Fruit fly (Drosophila melanogaster): ENCODE data around the gene Vps4.

The Vps4 gene

DNA sequence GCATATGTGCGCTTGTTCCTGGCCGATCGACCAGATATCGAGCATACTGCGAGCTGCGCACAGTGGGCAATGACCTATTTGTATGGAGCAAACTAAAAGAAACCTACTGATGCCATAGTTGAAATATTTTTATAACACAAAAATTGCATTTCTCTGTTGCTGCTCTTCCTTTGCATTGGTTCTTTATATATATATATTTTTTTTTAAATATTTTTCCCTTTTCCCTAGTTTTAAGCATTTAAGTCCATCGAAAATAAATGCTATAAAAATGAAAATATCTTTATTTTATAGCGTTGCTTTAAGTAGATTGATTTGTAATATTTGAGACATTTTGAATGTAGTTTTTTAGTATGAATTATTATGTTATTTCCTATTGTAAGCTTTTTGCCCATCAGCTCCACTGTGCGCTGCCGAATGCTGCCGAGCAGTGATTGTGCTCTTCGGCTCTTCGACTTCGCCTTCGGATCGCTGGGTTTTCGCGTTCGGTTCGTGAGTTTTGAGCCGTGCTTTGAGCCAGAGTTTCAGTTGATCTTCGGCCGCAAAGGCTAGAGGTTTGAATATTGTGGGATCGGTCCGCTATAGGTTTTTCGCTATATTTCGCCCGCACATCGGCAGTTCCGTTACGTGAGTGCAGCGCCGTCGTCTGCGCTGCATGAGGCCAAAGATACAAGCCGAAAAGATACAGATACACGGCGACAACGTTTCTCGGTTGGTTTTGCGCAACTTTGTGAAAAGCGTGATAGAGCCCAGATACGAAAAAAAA, 3.6 kb downstream of the Vps4 start, which contains the start of gene CG6847:
Gene CG6847, plus strand, starts transcription at position 522 of the 763 bp plus-strand sequence.
- TF ChIP-seq CG11762 (GFP tag; optimal IDR thresholded peaks at IDR 0.05; ENCODE audit: insufficient read depth) (peak; percentile 48), dsx (GFP tag; optimal IDR thresholded peaks at IDR 0.05; ENCODE audit: poor library complexity, severe bottlenecking) (peak; percentile 65), achi (GFP tag; optimal IDR thresholded peaks at IDR 0.05) (peak; percentile 85), Ets96B (tag; optimal IDR thresholded peaks at IDR 0.05) (peak; percentile 36), eg (GFP tag; IDR thresholded peaks at IDR 0.05) (peak; percentile 73), dac (GFP tag; optimal IDR thresholded peaks at IDR 0.05) (peak; percentile 35), salr (GFP tag; optimal IDR thresholded peaks at IDR 0.05) (peak in 1 of 2 experiments; percentile 81), Sox14 (GFP tag; optimal IDR thresholded peaks at IDR 0.05) (peak; percentile 58), CG3919 (GFP tag; optimal IDR thresholded peaks at IDR 0.05) (peak; percentile 50), net (GFP tag; optimal IDR thresholded peaks at IDR 0.05) (peak; percentile 78), CG8632 (GFP tag; optimal IDR thresholded peaks at IDR 0.05) (peak; percentile 88), acj6 (GFP tag; optimal IDR thresholded peaks at IDR 0.05) (peak; percentile 67), Gug (GFP tag; IDR thresholded peaks at IDR 0.05) (peak; percentile 59), CG10631 (GFP tag; optimal IDR thresholded peaks at IDR 0.05) (peak; percentile 75), CG6854 (GFP tag; optimal IDR thresholded peaks at IDR 0.05) (no peak), CG34406 (GFP tag; optimal IDR thresholded peaks at IDR 0.05) (peak; percentile 84), pdm3 (GFP tag; optimal IDR thresholded peaks at IDR 0.05) (peak; percentile 62), OdsH (GFP tag; optimal IDR thresholded peaks at IDR 0.05) (peak; percentile 86), CG11902 (GFP tag; optimal IDR thresholded peaks at IDR 0.05) (peak; percentile 27), CG9139 (GFP tag; optimal IDR thresholded peaks at IDR 0.05) (peak; percentile 32), Sox102F (GFP tag; optimal IDR thresholded peaks at IDR 0.05) (peak; percentile 66), Eip93F (GFP tag; optimal IDR thresholded peaks at IDR 0.05) (no peak), Met (GFP tag; optimal IDR thresholded peaks at IDR 0.05) (peak; percentile 66), CG6276 (GFP tag; optimal IDR thresholded peaks at IDR 0.05) (peak; percentile 80), CG7368 (GFP tag; optimal IDR thresholded peaks at IDR 0.05) (no peak), esn (GFP tag; optimal IDR thresholded peaks at IDR 0.05) (peak; percentile 82), Hr38 (GFP tag; optimal IDR thresholded peaks at IDR 0.05) (no peak), CG8319 (GFP tag; optimal IDR thresholded peaks at IDR 0.05) (peak; percentile 21), CG32006 (GFP tag; optimal IDR thresholded peaks at IDR 0.05) (peak; percentile 94), spab (GFP tag; optimal IDR thresholded peaks at IDR 0.05) (peak; percentile 54), Hr4 (GFP tag; optimal IDR thresholded peaks at IDR 0.05) (peak; percentile 76), CG16779 (tag; optimal IDR thresholded peaks at IDR 0.05) (peak; percentile 45), vri (GFP tag; optimal IDR thresholded peaks at IDR 0.05) (peak; percentile 23), Ets21C (GFP tag; optimal IDR thresholded peaks at IDR 0.05) (no peak), lz (GFP tag; optimal IDR thresholded peaks at IDR 0.05) (peak; percentile 69), CG10669 (GFP tag; optimal IDR thresholded peaks at IDR 0.05) (peak; percentile 32), Eip75B (GFP tag; optimal IDR thresholded peaks at IDR 0.05) (peak; percentile 72), CG1621 (tag; optimal IDR thresholded peaks at IDR 0.05) (no peak), ss (GFP tag; optimal IDR thresholded peaks at IDR 0.05) (peak; percentile 70 to 82), Sox15 (GFP tag; optimal IDR thresholded peaks at IDR 0.05) (peak; percentile 55), fd59A (GFP tag; optimal IDR thresholded peaks at IDR 0.05) (peak; percentile 50), cyc (GFP tag; optimal IDR thresholded peaks at IDR 0.05) (peak; percentile 58), Smox (GFP tag; optimal IDR thresholded peaks at IDR 0.05) (peak; percentile 59), CG31627 (GFP tag; optimal IDR thresholded peaks at IDR 0.05) (peak; percentile 42), CG11294 (GFP tag; IDR thresholded peaks at IDR 0.05) (peak; percentile 19; the same call in 1 of the 2 replicates), Lpt (GFP tag; optimal IDR thresholded peaks at IDR 0.05) (peak; percentile 65), CG6792 (GFP tag; optimal IDR thresholded peaks at IDR 0.05) (peak; percentile 77), fkh (GFP tag; optimal IDR thresholded peaks at IDR 0.05) (peak; percentile 4), topi (GFP tag; optimal IDR thresholded peaks at IDR 0.05) (peak; percentile 72), fd85E (GFP tag; optimal IDR thresholded peaks at IDR 0.05) (no peak)

Measured in whole organism, prepupa.